Fruit fly (Drosophila melanogaster) S2 (cell line): ENCODE results near the gene Pa1.
A peak's percentile ranks its signal among the peaks of the same experiment; 100 is the strongest.

Source experiments
- CG8478 ChIP-seq: fragments of >200 bp; optimal IDR thresholded peaks from 2 replicates; lab custom pipeline; 2018
- CTCF ChIP-seq, 2 experiments: fragments of >200 bp; optimal IDR thresholded peaks; 2 replicates each; lab custom pipeline; 2018

The Pa1 gene

DNA sequence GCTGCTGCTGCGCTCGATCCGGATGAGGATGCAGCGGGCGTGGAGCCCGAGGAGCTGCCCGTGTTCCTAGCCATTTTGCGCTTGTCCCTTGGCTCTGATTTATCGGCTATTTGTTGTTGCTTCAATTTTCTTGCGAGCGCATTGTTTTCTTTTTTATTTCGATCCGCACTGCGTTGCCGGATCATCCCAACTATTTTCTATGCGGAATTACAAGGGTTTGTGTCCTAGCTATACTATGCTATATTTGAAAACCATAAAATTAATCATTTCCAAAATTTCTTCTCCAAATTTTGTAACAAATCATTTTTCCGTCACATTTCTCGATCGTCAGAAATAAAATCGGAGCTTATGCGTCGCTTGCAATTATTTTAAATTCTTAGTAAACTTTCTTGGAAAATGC lies 11.2 kb upstream of the Pa1 start, which contains the start of the genes GCS1 and CG11756:
TSS of gene GCS1 (minus strand) at position 193 of the 400 bp plus-strand sequence.
TSS of gene CG11756 (plus strand) at position 312 of the 400 bp plus-strand sequence.
- TF ChIP-seq CG8478 (lab: Kevin White, UChicago) (no peak), CTCF (optimal IDR thresholded peaks at IDR 0.05; lab: Kevin White, UChicago) (peak in 1 of 2 experiments; percentile 26)

DNA sequence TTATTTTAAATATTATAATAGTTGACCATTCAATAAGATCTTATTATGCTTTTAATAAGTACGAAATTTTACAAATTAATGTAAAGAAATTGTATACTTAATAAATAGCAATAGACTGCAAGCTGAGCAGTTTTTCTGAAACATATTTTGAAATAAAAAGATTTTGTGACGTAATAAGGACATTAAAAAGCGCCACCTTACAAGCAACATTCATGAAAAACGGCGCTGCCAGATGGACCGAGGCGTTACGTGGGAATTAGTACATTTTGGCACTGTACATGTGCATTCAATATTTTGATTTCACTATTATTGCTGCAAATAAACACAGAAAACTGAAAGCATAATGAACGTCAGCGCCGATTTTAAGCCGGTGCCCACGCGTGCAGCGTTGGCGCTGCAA lies 10.2 kb upstream of the Pa1 start, which contains the start of gene CG1738:
TSS of gene CG1738 (plus strand) at position 221 of the 400 bp plus-strand sequence.
- TF ChIP-seq CG8478 (lab: Kevin White, UChicago) (no peak), CTCF (optimal IDR thresholded peaks at IDR 0.05; lab: Kevin White, UChicago) (no peak)

DNA sequence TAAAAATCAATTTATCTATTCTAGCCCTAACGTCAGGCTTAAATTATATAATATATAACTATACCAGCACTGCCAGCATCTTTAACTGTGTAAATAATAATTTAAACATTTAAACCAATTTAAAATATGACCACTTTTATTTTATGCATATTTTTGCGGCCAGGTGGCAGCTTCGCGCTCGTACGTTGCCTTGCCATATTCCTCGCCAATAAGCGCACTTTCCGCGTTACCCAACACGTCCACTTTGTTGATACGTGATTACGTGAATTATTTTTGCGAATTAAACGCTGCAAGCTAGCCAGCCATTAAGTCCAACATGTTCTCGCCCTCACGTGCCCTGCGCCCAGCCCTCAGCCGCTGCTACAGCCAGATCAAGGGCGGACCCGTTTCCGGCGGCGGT lies 9.3 kb upstream of the Pa1 start, which contains the start of gene NdufV3:
TSS of gene NdufV3 (plus strand) at position 219 of the 400 bp plus-strand sequence.
- TF ChIP-seq CTCF (optimal IDR thresholded peaks at IDR 0.05; lab: Kevin White, UChicago) (no peak), CG8478 (lab: Kevin White, UChicago) (no peak)

DNA sequence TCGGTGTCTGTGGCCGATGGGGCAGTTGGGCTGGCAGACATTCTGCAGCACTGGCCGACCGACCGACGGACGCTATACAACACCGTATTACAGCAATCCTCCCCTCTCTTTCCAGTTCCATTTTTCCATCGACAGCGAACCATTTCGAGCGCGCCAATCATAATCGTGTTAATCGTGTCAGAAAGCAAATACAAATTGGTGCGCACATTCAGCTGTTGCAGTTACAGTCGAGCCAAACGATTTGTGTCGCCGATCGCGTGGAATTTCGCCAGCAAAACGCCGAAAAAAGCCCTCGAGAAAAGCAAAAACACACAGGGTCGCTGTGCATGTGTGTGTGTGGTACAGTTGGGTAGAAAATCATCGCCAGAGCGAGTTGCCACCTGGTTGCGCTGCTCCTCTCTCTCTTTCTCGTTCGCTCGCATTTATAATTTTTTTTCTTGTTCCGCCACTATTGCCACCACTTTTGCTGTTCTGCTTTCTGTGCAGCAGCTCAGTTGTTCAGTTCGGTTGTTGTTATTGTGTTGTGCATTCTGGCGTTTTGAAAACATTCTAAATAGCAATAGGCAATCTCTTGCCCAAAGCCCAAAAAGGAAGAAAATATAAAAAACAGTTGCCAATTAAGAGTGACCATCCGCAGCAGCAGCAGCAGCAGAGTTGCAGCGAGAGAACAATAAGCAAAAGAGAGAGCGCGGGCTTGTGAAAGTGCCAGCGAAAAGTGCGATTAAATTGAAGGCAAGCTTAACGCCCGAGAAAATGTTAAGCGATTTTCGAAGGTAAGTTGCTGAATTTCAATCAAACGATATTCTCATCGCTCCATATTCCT lies 8.3 kb upstream of the Pa1 start, which contains the start of gene CG1737:
TSS of gene CG1737 (plus strand) at position 104 of the 823 bp plus-strand sequence.
- no peak for TF ChIP-seq CG8478 (lab: Kevin White, UChicago)
- no peak for TF ChIP-seq CTCF (optimal IDR thresholded peaks at IDR 0.05; lab: Kevin White, UChicago)

- no peak for TF ChIP-seq CTCF (optimal IDR thresholded peaks at IDR 0.05; lab: Kevin White, UChicago)
- TF ChIP-seq CG8478 (lab: Kevin White, UChicago), result no peak
Observed at dm6 chrX:11351351-11351750, 7.7 kb upstream of the Pa1 start.

dm6 chrX:11355708-11356174 lies 3.3 kb upstream of the Pa1 start, which contains the start of gene dsh:
Gene dsh, plus strand, starts transcription at chrX:11355881.
- TF ChIP-seq CG8478 (lab: Kevin White, UChicago), result no peak
- TF ChIP-seq CTCF (optimal IDR thresholded peaks at IDR 0.05; lab: Kevin White, UChicago), result no peak

DNA sequence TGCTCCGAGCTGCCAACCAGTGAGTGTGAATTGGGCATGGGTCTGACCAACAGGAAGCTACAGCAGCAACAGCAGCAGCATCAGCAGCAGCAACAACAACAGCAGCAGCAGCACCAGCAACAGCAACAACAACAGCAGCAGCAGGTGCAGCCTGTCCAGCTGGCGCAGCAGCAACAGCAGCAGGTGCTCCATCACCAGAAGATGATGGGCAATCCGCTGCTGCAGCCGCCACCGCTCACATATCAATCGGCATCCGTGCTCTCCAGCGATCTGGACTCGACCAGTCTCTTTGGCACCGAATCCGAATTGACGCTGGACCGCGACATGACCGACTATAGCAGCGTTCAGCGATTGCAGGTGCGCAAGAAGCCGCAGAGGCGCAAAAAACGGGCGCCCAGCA lies 2.4 kb upstream of the Pa1 start:
- TF ChIP-seq CG8478 (lab: Kevin White, UChicago) (no peak), CTCF (optimal IDR thresholded peaks at IDR 0.05; lab: Kevin White, UChicago) (no peak)

DNA sequence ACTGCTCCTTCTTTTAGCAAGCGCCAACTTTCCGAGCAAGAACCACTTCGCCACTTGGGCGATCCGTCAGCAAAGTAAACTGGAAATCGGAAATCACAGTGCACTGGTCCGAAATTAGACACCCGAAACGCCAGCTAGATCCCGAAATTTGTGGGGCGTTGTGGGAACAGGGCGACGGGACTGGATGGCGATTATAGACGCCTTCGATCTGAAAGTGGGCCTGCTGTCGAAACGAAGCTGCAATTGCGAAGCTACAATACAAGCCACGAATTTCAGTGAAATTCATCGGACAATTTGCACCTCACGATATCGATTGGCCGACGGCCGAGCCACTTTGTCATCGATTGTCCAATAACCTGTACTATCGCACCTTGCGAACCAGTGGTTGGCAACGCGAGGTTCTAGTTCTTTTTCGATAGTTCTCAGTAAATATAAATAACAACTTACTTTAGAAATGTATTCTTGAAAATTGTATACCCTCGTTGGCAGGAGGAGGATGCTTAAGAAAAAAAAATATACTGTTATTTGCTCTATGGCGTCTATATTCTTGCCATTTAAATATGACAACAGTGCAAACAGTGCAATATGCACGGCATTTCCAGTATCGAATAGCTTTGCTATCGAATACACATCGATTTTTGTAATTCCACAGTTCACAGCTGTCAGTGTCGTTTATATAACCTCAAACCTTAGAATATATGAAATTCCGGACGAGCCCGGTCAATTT lies 8.9 kb downstream of the Pa1 start, which contains the start of the genes hop and Tim8:
TSS of gene hop (minus strand) at position 316 of the 727 bp plus-strand sequence.
TSS of gene Tim8 (plus strand) at position 663 of the 727 bp plus-strand sequence.
- no peak for TF ChIP-seq CG8478 (lab: Kevin White, UChicago)
- TF ChIP-seq CTCF (optimal IDR thresholded peaks at IDR 0.05; lab: Kevin White, UChicago), result no peak

- TF ChIP-seq CTCF (optimal IDR thresholded peaks at IDR 0.05; lab: Kevin White, UChicago) (no peak), CG8478 (lab: Kevin White, UChicago) (no peak)
Observed at dm6 chrX:11369374-11369773, 10.3 kb downstream of the Pa1 start, which contains the start of gene dlg1. Gene dlg1, plus strand, starts transcription at chrX:11369665.

- TF ChIP-seq CTCF (optimal IDR thresholded peaks at IDR 0.05; lab: Kevin White, UChicago) (no peak), CG8478 (lab: Kevin White, UChicago) (no peak)
Observed at dm6 chrX:11370792-11371191, 11.8 kb downstream of the Pa1 start.

- TF ChIP-seq CG8478 (lab: Kevin White, UChicago) (no peak), CTCF (optimal IDR thresholded peaks at IDR 0.05; lab: Kevin White, UChicago) (no peak)
Observed at dm6 chrX:11371613-11372012, 12.6 kb downstream of the Pa1 start.

DNA sequence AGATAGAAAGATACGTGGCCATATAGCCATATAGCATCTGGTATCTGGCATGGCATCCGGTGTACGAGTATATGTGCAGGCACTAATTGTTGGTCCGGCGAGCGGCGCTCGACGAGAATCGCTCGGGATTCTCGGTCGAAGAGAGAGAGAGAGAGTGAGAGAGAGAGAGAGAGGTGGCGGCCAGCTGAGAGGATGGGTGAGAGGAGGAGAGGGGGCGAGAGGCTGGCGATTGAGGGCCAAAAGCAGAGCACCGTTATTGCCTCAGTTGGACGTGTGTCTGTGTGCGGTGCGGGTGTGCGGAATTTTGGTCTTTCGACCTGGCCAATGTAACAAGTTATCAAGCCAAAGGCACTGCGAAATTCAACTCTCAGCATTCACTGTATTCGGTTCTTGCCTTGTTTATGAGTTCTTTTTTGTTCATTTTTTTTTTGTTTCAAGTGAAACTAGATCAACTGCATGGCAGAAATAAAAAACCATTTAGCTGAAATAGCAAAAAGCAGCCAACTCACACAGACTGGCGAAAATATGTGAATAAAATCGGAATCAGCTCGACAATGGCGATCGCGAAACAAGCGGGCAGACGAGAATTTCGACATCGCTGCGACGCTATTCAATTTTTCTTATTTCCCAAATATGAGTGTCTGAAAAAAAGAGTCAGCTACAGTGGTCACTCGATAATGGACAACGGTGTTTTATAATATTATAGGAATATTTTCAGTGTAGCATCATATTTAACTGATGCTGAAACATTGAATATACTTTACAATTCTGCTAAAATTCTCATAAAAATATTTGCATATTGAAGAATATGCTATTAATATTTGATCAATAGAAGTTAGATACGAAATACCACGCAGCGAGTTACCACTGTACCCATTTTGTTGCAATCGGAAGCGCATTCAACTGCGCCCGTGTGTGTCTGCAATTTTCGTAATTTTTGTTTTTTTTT lies 14.0 kb downstream of the Pa1 start:
- TF ChIP-seq CG8478 (lab: Kevin White, UChicago) (no peak), CTCF (optimal IDR thresholded peaks at IDR 0.05; lab: Kevin White, UChicago) (no peak)

DNA sequence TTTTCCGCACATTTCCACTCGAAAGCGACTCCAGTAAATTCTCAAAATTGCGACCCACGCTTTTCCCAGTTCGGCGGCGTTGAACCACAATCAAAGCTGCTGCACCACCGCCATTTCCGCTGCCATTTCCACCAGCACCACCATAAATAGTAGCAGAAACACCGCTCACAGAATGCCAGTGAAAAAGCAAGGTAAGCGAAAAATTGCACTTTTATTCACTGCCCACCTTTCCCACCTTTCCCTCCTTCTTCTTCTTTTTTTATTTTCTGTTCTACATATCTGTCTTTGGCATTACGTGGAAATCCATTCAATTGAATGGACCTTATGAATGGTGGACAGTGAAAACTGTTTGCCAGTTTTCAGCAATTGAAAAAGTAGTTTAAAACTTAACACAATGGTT lies 15.3 kb downstream of the Pa1 start:
- no peak for TF ChIP-seq CTCF (optimal IDR thresholded peaks at IDR 0.05; lab: Kevin White, UChicago)
- no peak for TF ChIP-seq CG8478 (lab: Kevin White, UChicago)
